Fruit fly (Drosophila melanogaster): ENCODE data around the gene Nepl7.

Gene Nepl7

DNA sequence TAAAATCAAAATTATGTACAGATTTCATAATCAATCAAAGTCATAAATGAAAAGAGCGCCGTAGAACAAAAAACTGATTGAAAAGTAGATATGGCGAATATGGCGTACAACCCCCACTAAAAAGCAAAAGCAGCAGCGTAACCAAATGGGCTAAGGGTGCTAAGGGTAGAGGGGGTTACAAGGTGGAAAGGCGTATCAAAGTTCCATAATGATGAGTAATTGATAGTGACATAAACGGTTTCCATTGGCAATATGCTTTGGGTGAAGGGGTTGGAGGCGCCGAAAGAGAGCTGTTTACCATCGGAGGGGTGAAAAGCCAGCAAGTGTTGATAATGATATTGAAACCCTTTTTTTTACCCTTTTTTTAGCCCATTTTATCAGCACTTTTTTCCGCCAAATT, 2.8 kb upstream of the Nepl7 start:
- no peak for TF ChIP-seq cnc (optimal IDR thresholded peaks at IDR 0.05)

DNA sequence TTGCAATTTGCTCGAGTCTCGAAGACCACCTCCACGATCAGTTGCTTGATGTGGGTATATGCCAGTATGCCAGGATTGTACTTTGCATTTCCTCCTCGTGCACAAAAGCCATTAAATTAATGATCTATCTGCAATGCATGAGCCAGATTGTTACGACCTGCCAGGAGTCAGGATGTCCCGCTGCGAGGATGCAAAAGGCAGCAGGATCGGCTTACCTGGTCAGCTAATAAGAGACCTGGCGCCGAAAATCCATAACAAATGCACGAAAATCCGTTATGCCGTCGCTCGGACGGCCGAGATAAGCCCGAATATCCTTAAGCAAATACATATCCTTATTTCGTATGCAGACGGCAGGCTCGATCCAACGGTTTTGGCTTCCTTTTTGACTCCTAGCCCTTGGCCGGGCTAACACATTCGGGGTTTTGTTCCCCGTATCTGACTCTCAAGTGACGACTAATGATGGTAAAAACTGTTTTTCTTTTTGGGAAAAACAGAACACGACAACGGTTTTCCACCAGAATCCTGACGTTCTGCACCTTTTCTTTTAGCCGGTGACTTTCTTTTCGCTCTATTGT, 3.4 kb downstream of the Nepl7 start:
- TF ChIP-seq CG14711 (tag; optimal IDR thresholded peaks at IDR 0.05) (no peak), CG5204 (GFP tag; optimal IDR thresholded peaks at IDR 0.05) (no peak), Hr96 (GFP tag; optimal IDR thresholded peaks at IDR 0.05) (no peak), cnc (optimal IDR thresholded peaks at IDR 0.05) (no peak), Crg-1 (GFP tag; optimal IDR thresholded peaks at IDR 0.05) (no peak), tj (GFP tag; optimal IDR thresholded peaks at IDR 0.05) (no peak), CG1620 (GFP tag; optimal IDR thresholded peaks at IDR 0.05) (no peak), pad (GFP tag; optimal IDR thresholded peaks at IDR 0.05) (no peak)

DNA sequence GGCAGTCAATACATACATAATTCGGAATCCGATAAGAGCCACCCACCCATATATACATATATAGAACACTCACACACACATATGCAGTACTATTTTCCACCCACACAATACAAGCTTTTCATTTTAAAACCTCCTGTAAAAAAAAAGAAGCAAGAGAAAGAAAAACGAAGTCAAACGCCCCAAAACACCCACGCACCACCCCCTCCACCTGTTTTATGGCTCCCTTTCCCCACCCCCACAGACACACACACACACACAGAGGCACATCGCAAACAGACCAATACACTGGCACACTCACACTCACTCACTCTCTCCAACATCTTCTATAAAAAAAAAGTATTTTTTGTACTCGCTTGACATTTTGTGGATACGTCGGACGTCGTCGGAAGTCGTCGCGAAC, 12.2 kb downstream of the Nepl7 start:
- no peak for TF ChIP-seq CG12768 (GFP tag; optimal IDR thresholded peaks at IDR 0.05)
- TF ChIP-seq cic (GFP tag; optimal IDR thresholded peaks at IDR 0.05), result no peak
- no peak for TF ChIP-seq CG14711 (tag; optimal IDR thresholded peaks at IDR 0.05)
- TF ChIP-seq CG1620 (GFP tag; optimal IDR thresholded peaks at IDR 0.05), result no peak
- TF ChIP-seq cnc (optimal IDR thresholded peaks at IDR 0.05), result no peak
- no peak for TF ChIP-seq Crg-1 (GFP tag; optimal IDR thresholded peaks at IDR 0.05)
- no peak for TF ChIP-seq CG33017 (tag; optimal IDR thresholded peaks at IDR 0.05)
- TF ChIP-seq CG7045 (GFP tag; optimal IDR thresholded peaks at IDR 0.05), result no peak
- no peak for TF ChIP-seq kay (GFP tag; ENCODE audit: borderline replicate concordance)
- no peak for TF ChIP-seq CG5204 (GFP tag; optimal IDR thresholded peaks at IDR 0.05)
- no peak for TF ChIP-seq Hr96 (GFP tag; optimal IDR thresholded peaks at IDR 0.05)
- TF ChIP-seq tj (GFP tag; optimal IDR thresholded peaks at IDR 0.05), result no peak
- no peak for TF ChIP-seq CG7101 (tag; optimal IDR thresholded peaks at IDR 0.05)
- TF ChIP-seq Mnt (GFP tag; optimal IDR thresholded peaks at IDR 0.05), result no peak
- no peak for TF ChIP-seq bab1 (GFP tag; optimal IDR thresholded peaks at IDR 0.05)

dm6 chr2L:12656865-12657264, 12.6 kb downstream of the Nepl7 start, which contains the start of gene pdm2:
TSS of gene pdm2 (plus strand) at chr2L:12657165.
- TF ChIP-seq CG12768 (GFP tag; optimal IDR thresholded peaks at IDR 0.05) (no peak), CG1620 (GFP tag; optimal IDR thresholded peaks at IDR 0.05) (no peak), Hr96 (GFP tag; optimal IDR thresholded peaks at IDR 0.05) (no peak), toe (GFP tag; optimal IDR thresholded peaks at IDR 0.05) (no peak), kay (GFP tag; ENCODE audit: borderline replicate concordance) (no peak), pad (GFP tag; optimal IDR thresholded peaks at IDR 0.05) (no peak), CG33017 (tag; optimal IDR thresholded peaks at IDR 0.05) (no peak), bab1 (GFP tag; optimal IDR thresholded peaks at IDR 0.05) (no peak), CG5204 (GFP tag; optimal IDR thresholded peaks at IDR 0.05) (no peak), Crg-1 (GFP tag; optimal IDR thresholded peaks at IDR 0.05) (no peak), CG11617 (GFP tag; optimal IDR thresholded peaks at IDR 0.05) (no peak), tj (GFP tag; optimal IDR thresholded peaks at IDR 0.05) (no peak), cnc (optimal IDR thresholded peaks at IDR 0.05) (no peak)

DNA sequence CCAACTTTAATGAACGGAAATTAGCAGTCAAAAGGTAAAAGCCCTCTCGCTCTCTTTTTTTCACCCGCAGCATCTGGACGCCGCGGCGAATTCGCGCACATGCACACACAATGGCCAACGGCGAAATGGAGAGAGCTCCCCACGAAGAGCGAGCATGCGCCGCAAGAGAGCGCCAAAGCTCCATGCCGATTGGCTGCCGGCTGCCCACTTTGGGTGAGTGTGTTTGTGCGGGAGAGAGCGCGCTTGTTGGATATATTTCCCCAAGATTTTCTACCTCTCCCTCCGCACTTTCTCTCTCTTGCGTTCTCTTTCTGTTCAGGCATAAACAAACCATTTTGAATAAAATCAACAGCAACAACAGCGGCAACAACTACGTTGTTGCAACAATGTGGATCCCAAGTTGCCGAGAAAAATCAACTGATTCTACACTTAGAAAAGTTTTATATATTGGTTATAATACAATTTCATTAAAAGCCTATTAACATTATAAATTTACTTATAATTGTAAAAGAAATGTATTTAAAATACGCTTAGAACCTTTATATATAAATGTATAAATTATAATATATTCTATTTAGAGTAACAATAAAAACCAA, 13.7 kb downstream of the Nepl7 start:
- TF ChIP-seq pad (GFP tag; optimal IDR thresholded peaks at IDR 0.05) (peak; percentile 90), CG7101 (tag; optimal IDR thresholded peaks at IDR 0.05) (no peak), CG12768 (GFP tag; optimal IDR thresholded peaks at IDR 0.05) (no peak), cic (GFP tag; optimal IDR thresholded peaks at IDR 0.05) (no peak), CG5204 (GFP tag; optimal IDR thresholded peaks at IDR 0.05) (no peak)

dm6 chr2L:12651040-12651439, 18.5 kb downstream of the Nepl7 start:
- TF ChIP-seq Crg-1 (GFP tag; optimal IDR thresholded peaks at IDR 0.05), result no peak
- TF ChIP-seq cnc (optimal IDR thresholded peaks at IDR 0.05), result no peak
- TF ChIP-seq CG12768 (GFP tag; optimal IDR thresholded peaks at IDR 0.05), result no peak
- TF ChIP-seq bab1 (GFP tag; optimal IDR thresholded peaks at IDR 0.05), result no peak
- TF ChIP-seq Hr96 (GFP tag; optimal IDR thresholded peaks at IDR 0.05), result no peak
- TF ChIP-seq CG5204 (GFP tag; optimal IDR thresholded peaks at IDR 0.05), result no peak
- no peak for TF ChIP-seq CG11617 (GFP tag; optimal IDR thresholded peaks at IDR 0.05)
- TF ChIP-seq CG7045 (GFP tag; optimal IDR thresholded peaks at IDR 0.05), result no peak
- TF ChIP-seq CG7101 (tag; optimal IDR thresholded peaks at IDR 0.05), result no peak
- no peak for TF ChIP-seq CG33017 (tag; optimal IDR thresholded peaks at IDR 0.05)
- no peak for TF ChIP-seq tj (GFP tag; optimal IDR thresholded peaks at IDR 0.05)
- TF ChIP-seq cic (GFP tag; optimal IDR thresholded peaks at IDR 0.05), result no peak
- no peak for TF ChIP-seq pad (GFP tag; optimal IDR thresholded peaks at IDR 0.05)
- no peak for TF ChIP-seq Clk (GFP tag; optimal IDR thresholded peaks at IDR 0.05)

- no peak for TF ChIP-seq cnc (optimal IDR thresholded peaks at IDR 0.05)
- no peak for TF ChIP-seq CG1620 (GFP tag; optimal IDR thresholded peaks at IDR 0.05)
- TF ChIP-seq toe (GFP tag; optimal IDR thresholded peaks at IDR 0.05), result no peak
- TF ChIP-seq kay (GFP tag; ENCODE audit: borderline replicate concordance), result no peak
- no peak for TF ChIP-seq CG12768 (GFP tag; optimal IDR thresholded peaks at IDR 0.05)
- TF ChIP-seq tj (GFP tag; optimal IDR thresholded peaks at IDR 0.05), result no peak
- no peak for TF ChIP-seq bab1 (GFP tag; optimal IDR thresholded peaks at IDR 0.05)
- no peak for TF ChIP-seq CG11617 (GFP tag; optimal IDR thresholded peaks at IDR 0.05)
- no peak for TF ChIP-seq CG7045 (GFP tag; optimal IDR thresholded peaks at IDR 0.05)
- no peak for TF ChIP-seq CG14711 (tag; optimal IDR thresholded peaks at IDR 0.05)
- no peak for TF ChIP-seq ovo (GFP tag; optimal IDR thresholded peaks at IDR 0.05)
- TF ChIP-seq cic (GFP tag; optimal IDR thresholded peaks at IDR 0.05), result no peak
- no peak for TF ChIP-seq Hr96 (GFP tag; optimal IDR thresholded peaks at IDR 0.05)
- no peak for TF ChIP-seq Mnt (GFP tag; optimal IDR thresholded peaks at IDR 0.05)
- no peak for TF ChIP-seq CG33017 (tag; optimal IDR thresholded peaks at IDR 0.05)
- no peak for TF ChIP-seq Crg-1 (GFP tag; optimal IDR thresholded peaks at IDR 0.05)
- TF ChIP-seq CG7101 (tag; optimal IDR thresholded peaks at IDR 0.05), result no peak
- TF ChIP-seq CG5204 (GFP tag; optimal IDR thresholded peaks at IDR 0.05), result no peak
- no peak for TF ChIP-seq pad (GFP tag; optimal IDR thresholded peaks at IDR 0.05)
- no peak for TF ChIP-seq Clk (GFP tag; optimal IDR thresholded peaks at IDR 0.05)
These were observed 23.3 kb downstream of the Nepl7 start, which contains the start of gene Ref2 for dm6 chr2L:12646256-12646655. TSS of gene Ref2 (minus strand) at chr2L:12646356.
